ENCODE assay signal across 1 fruit fly cellular context in genomic region chrX:10744315-10744767, dm6.
TF ChIP-seq lines count a peak whose summit lies in the region.

ras (plus strand) TSS chrX:10744502.

TF ChIP-seq in whole organism, embryonic, 481 proteins besides CTCF, POLR2A, EP300 and RAD21 (continued from another document):
- no peak for TF ChIP-seq grau (tag; optimal IDR thresholded peaks at IDR 0.05; lab: Kevin White, UChicago)
- TF ChIP-seq CG4820 (GFP tag; optimal IDR thresholded peaks at IDR 0.05; lab: Kevin White, UChicago): no peak
- TF ChIP-seq bsh (GFP tag; optimal IDR thresholded peaks at IDR 0.05; lab: Kevin White, UChicago): no peak
- TF ChIP-seq CG6765 (GFP tag; optimal IDR thresholded peaks at IDR 0.05; lab: Kevin White, UChicago): peak; percentile 34
- no peak for TF ChIP-seq CG1529 (GFP tag; optimal IDR thresholded peaks at IDR 0.05; lab: Kevin White, UChicago)
- TF ChIP-seq dati (GFP tag; IDR thresholded peaks at IDR 0.05; lab: Robert Waterston, UW): no peak
- TF ChIP-seq luna (GFP tag; optimal IDR thresholded peaks at IDR 0.05; lab: Kevin White, UChicago): peak; percentile 14
- no peak for TF ChIP-seq CG7745 (tag; optimal IDR thresholded peaks at IDR 0.05; lab: Kevin White, UChicago)
- TF ChIP-seq CG17385 (GFP tag; optimal IDR thresholded peaks at IDR 0.05; lab: Kevin White, UChicago): peak; percentile 86
- TF ChIP-seq CG2875 (GFP tag; optimal IDR thresholded peaks at IDR 0.05; lab: Kevin White, UChicago): no peak
- peak; percentile 84 for TF ChIP-seq Med (GFP tag; lab: Kevin White, UChicago)
- peak; percentile 23 for TF ChIP-seq pb (GFP tag; optimal IDR thresholded peaks at IDR 0.05; lab: Kevin White, UChicago)
- TF ChIP-seq Kr (GFP tag; optimal IDR thresholded peaks at IDR 0.05; lab: Kevin White, UChicago): peak; percentile 5
- TF ChIP-seq psq (GFP tag; optimal IDR thresholded peaks at IDR 0.05; lab: Kevin White, UChicago): no peak
- TF ChIP-seq Jarid2 (GFP tag; optimal IDR thresholded peaks at IDR 0.05; lab: Kevin White, UChicago): no peak
- no peak for TF ChIP-seq Dfd (GFP tag; optimal IDR thresholded peaks at IDR 0.05; lab: Kevin White, UChicago)
- no peak for TF ChIP-seq ssp (GFP tag; IDR thresholded peaks at IDR 0.05; lab: Robert Waterston, UW)
- no peak for TF ChIP-seq PHDP (tag; optimal IDR thresholded peaks at IDR 0.05; lab: Kevin White, UChicago)
- no peak for TF ChIP-seq lov (optimal IDR thresholded peaks at IDR 0.05; lab: Kevin White, UChicago)
- peak; percentile 58; the same call in 2 of the 3 replicates for TF ChIP-seq lov (GFP tag; IDR thresholded peaks at IDR 0.05; lab: Robert Waterston, UW)
- TF ChIP-seq Myb (GFP tag; optimal IDR thresholded peaks at IDR 0.05; lab: Kevin White, UChicago): no peak
- TF ChIP-seq CG17612 (GFP tag; IDR thresholded peaks at IDR 0.05; lab: Robert Waterston, UW): no peak
- peak; percentile 5 for TF ChIP-seq Hsf (GFP tag; optimal IDR thresholded peaks at IDR 0.05; lab: Kevin White, UChicago)
- TF ChIP-seq inv (GFP tag; IDR thresholded peaks at IDR 0.05; lab: Robert Waterston, UW; ENCODE audit: partially characterized antibody): no peak
- peak in 1 of 2 experiments; percentile 37 for TF ChIP-seq Trl (optimal IDR thresholded peaks at IDR 0.05; lab: Kevin White, UChicago)
- TF ChIP-seq Trl (GFP tag; optimal IDR thresholded peaks at IDR 0.05; lab: Kevin White, UChicago): no peak
- peak; percentile 62 for TF ChIP-seq oc (tag; optimal IDR thresholded peaks at IDR 0.05; lab: Kevin White, UChicago)
- TF ChIP-seq CG18599 (GFP tag; optimal IDR thresholded peaks at IDR 0.05; lab: Kevin White, UChicago): peak; percentile 37
- TF ChIP-seq CG10543 (GFP tag; optimal IDR thresholded peaks at IDR 0.05; lab: Kevin White, UChicago): peak; percentile 46
- TF ChIP-seq CG11398 (GFP tag; optimal IDR thresholded peaks at IDR 0.05; lab: Kevin White, UChicago): no peak
- peak in 1 of 2 experiments; percentile 95 for TF ChIP-seq Pdp1 (GFP tag; optimal IDR thresholded peaks at IDR 0.05; lab: Kevin White, UChicago)
- TF ChIP-seq Usf (GFP tag; optimal IDR thresholded peaks at IDR 0.05; lab: Kevin White, UChicago): no peak
- no peak for TF ChIP-seq pita (GFP tag; optimal IDR thresholded peaks at IDR 0.05; lab: Kevin White, UChicago)
- TF ChIP-seq row (GFP tag; IDR thresholded peaks at IDR 0.05; lab: Robert Waterston, UW): no peak
- TF ChIP-seq CG12659 (GFP tag; optimal IDR thresholded peaks at IDR 0.05; lab: Kevin White, UChicago): no peak
- no peak for TF ChIP-seq MTF-1 (GFP tag; optimal IDR thresholded peaks at IDR 0.05; lab: Kevin White, UChicago; ENCODE audit: borderline replicate concordance)
- no peak for TF ChIP-seq CG10959 (GFP tag; IDR thresholded peaks at IDR 0.05; lab: Robert Waterston, UW)
- TF ChIP-seq D (optimal IDR thresholded peaks at IDR 0.05; lab: Kevin White, UChicago): no peak
- TF ChIP-seq D (GFP tag; optimal IDR thresholded peaks at IDR 0.05; lab: Kevin White, UChicago): no peak
- TF ChIP-seq gfzf (GFP tag; optimal IDR thresholded peaks at IDR 0.05; lab: Kevin White, UChicago): no peak
- TF ChIP-seq CG4854 (GFP tag; optimal IDR thresholded peaks at IDR 0.05; lab: Kevin White, UChicago): no peak
- TF ChIP-seq CG9437 (GFP tag; optimal IDR thresholded peaks at IDR 0.05; lab: Kevin White, UChicago): peak; percentile 99
- peak; percentile 53 for TF ChIP-seq CG34376 (GFP tag; optimal IDR thresholded peaks at IDR 0.05; lab: Kevin White, UChicago)
- TF ChIP-seq Bgb (GFP tag; IDR thresholded peaks at IDR 0.05; lab: Robert Waterston, UW; ENCODE audit: partially characterized antibody): 0 out of 2 replicates have a peak, but pooled peaks have one; percentile 16
- no peak for TF ChIP-seq ato (GFP tag; IDR thresholded peaks at IDR 0.05; lab: Robert Waterston, UW; ENCODE audit: partially characterized antibody)
- TF ChIP-seq CG9215 (GFP tag; IDR thresholded peaks at IDR 0.05; lab: Robert Waterston, UW): no peak
- TF ChIP-seq CG4360 (GFP tag; IDR thresholded peaks at IDR 0.05; lab: Robert Waterston, UW): peak; percentile 87
- no peak for TF ChIP-seq CG13424 (tag; optimal IDR thresholded peaks at IDR 0.05; lab: Kevin White, UChicago)
- TF ChIP-seq ara (GFP tag; IDR thresholded peaks at IDR 0.05; lab: Robert Waterston, UW): no peak
- TF ChIP-seq CG10462 (GFP tag; optimal IDR thresholded peaks at IDR 0.05; lab: Kevin White, UChicago): no peak
- no peak for TF ChIP-seq CG42726 (GFP tag; IDR thresholded peaks at IDR 0.05; lab: Robert Waterston, UW; ENCODE audit: partially characterized antibody)
- no peak; the same call in 1 of the 2 replicates for TF ChIP-seq Adf1 (GFP tag; IDR thresholded peaks at IDR 0.05; lab: Robert Waterston, UW)
- no peak for TF ChIP-seq br (optimal IDR thresholded peaks at IDR 0.05; lab: Kevin White, UChicago)
- no peak for TF ChIP-seq pho (GFP tag; optimal IDR thresholded peaks at IDR 0.05; lab: Kevin White, UChicago)
- TF ChIP-seq sug (tag; optimal IDR thresholded peaks at IDR 0.05; lab: Kevin White, UChicago): peak; percentile 61
- TF ChIP-seq CG8924 (tag; optimal IDR thresholded peaks at IDR 0.05; lab: Kevin White, UChicago): no peak
- no peak for TF ChIP-seq CG16779 (GFP tag; IDR thresholded peaks at IDR 0.05; lab: Robert Waterston, UW)
- no peak for TF ChIP-seq dmrt11E (tag; optimal IDR thresholded peaks at IDR 0.05; lab: Kevin White, UChicago)
- peak; percentile 35 for TF ChIP-seq chn (GFP tag; optimal IDR thresholded peaks at IDR 0.05; lab: Kevin White, UChicago)
- TF ChIP-seq CG2889 (GFP tag; IDR thresholded peaks at IDR 0.05; lab: Robert Waterston, UW): no peak
- peak in 1 of 2 experiments; percentile 34 for TF ChIP-seq Eip74EF (GFP tag; optimal IDR thresholded peaks at IDR 0.05; lab: Kevin White, UChicago)
- TF ChIP-seq HmgZ (tag; optimal IDR thresholded peaks at IDR 0.05; lab: Kevin White, UChicago): peak; percentile 27
- TF ChIP-seq sim (GFP tag; IDR thresholded peaks at IDR 0.05; lab: Robert Waterston, UW): no peak
- peak; percentile 38; the same call in 1 of the 2 replicates for TF ChIP-seq Dref (GFP tag; IDR thresholded peaks at IDR 0.05; lab: Robert Waterston, UW)
- TF ChIP-seq CG4328 (GFP tag; optimal IDR thresholded peaks at IDR 0.05; lab: Kevin White, UChicago): no peak
- no peak for TF ChIP-seq da (GFP tag; optimal IDR thresholded peaks at IDR 0.05; lab: Kevin White, UChicago)
- no peak for TF ChIP-seq sna (GFP tag; IDR thresholded peaks at IDR 0.05; lab: Robert Waterston, UW; ENCODE audit: partially characterized antibody)
- peak; percentile 25; the same call in 1 of the 3 replicates for TF ChIP-seq zen2 (GFP tag; IDR thresholded peaks at IDR 0.05; lab: Robert Waterston, UW; ENCODE audit: partially characterized antibody)
- peak; percentile 16 for TF ChIP-seq Meics (GFP tag; optimal IDR thresholded peaks at IDR 0.05; lab: Kevin White, UChicago)
- no peak for TF ChIP-seq pan (optimal IDR thresholded peaks at IDR 0.05; lab: Kevin White, UChicago)
- TF ChIP-seq pan (GFP tag; optimal IDR thresholded peaks at IDR 0.05 in 1 of 2, IDR thresholded peaks at IDR 0.05 in 1 of 2): no peak
- TF ChIP-seq HLH3B (GFP tag; IDR thresholded peaks at IDR 0.05; lab: Robert Waterston, UW): no peak
- no peak for TF ChIP-seq D19B (GFP tag; optimal IDR thresholded peaks at IDR 0.05; lab: Kevin White, UChicago)
- peak; percentile 39 for TF ChIP-seq zen (tag; optimal IDR thresholded peaks at IDR 0.05; lab: Kevin White, UChicago)
- peak; percentile 37 for TF ChIP-seq ash1 (GFP tag; optimal IDR thresholded peaks at IDR 0.05; lab: Kevin White, UChicago)
- peak; percentile 80 for TF ChIP-seq sr (GFP tag; IDR thresholded peaks at IDR 0.05; lab: Robert Waterston, UW)
- no peak for TF ChIP-seq Doc3 (GFP tag; IDR thresholded peaks at IDR 0.05; lab: Robert Waterston, UW; ENCODE audit: partially characterized antibody)
- TF ChIP-seq CG5180 (GFP tag; optimal IDR thresholded peaks at IDR 0.05; lab: Kevin White, UChicago): peak; percentile 25
- peak; percentile 87 for TF ChIP-seq abd-A (tag; optimal IDR thresholded peaks at IDR 0.05; lab: Kevin White, UChicago)
- peak; percentile 77 for TF ChIP-seq cg (GFP tag; optimal IDR thresholded peaks at IDR 0.05; lab: Kevin White, UChicago)
- no peak for TF ChIP-seq CG1647 (GFP tag; optimal IDR thresholded peaks at IDR 0.05; lab: Kevin White, UChicago)
- TF ChIP-seq CG15479 (GFP tag; optimal IDR thresholded peaks at IDR 0.05; lab: Kevin White, UChicago): peak; percentile 22
- no peak for TF ChIP-seq yki (optimal IDR thresholded peaks at IDR 0.05; lab: Kevin White, UChicago)
- TF ChIP-seq exex (tag; optimal IDR thresholded peaks at IDR 0.05; lab: Kevin White, UChicago): peak; percentile 95
- no peak for TF ChIP-seq Atf3 (GFP tag; optimal IDR thresholded peaks at IDR 0.05; lab: Kevin White, UChicago)
- TF ChIP-seq Dad (GFP tag; optimal IDR thresholded peaks at IDR 0.05; lab: Kevin White, UChicago): no peak
- TF ChIP-seq lab (GFP tag; optimal IDR thresholded peaks at IDR 0.05; lab: Kevin White, UChicago): peak; percentile 7
